Worm (Caenorhabditis elegans) whole organism, L1 larva: ENCODE results near the gene srh-130.

ENCODE experiments used
- C16A3.4 ChIP-seq: fragments of 150-350 bp; optimal IDR thresholded peaks from 2 replicates; lab custom pipeline; 2014; ENCODE audit warnings: missing biosample characterization, missing genetic modification characterization
- F16B12.6 ChIP-seq: fragments of 150-350 bp; optimal IDR thresholded peaks from 2 replicates; lab custom pipeline; 2014; ENCODE audit warnings: missing biosample characterization, missing genetic modification characterization
- Y116A8C.19 ChIP-seq: sonication (generic microtip); optimal IDR thresholded peaks from 2 replicates; lab custom pipeline; 2016; ENCODE audit warnings: missing compliant biosample characterization, missing genetic modification characterization, borderline replicate concordance
- ceh-8 ChIP-seq: fragments of 200-800 bp; sonication (Bioruptor generic); optimal IDR thresholded peaks from 2 replicates; lab custom pipeline; 2018; ENCODE audit warnings: mild to moderate bottlenecking, missing genetic modification characterization, moderate library complexity, missing compliant biosample characterization
- ces-1 ChIP-seq: fragments of 150-350 bp; optimal IDR thresholded peaks from 2 replicates; lab custom pipeline; 2014; ENCODE audit warnings: missing biosample characterization, missing genetic modification reagents, missing genetic modification characterization
- efl-1 ChIP-seq, 4 experiments: fragments of 150-350 bp; optimal IDR thresholded peaks in 3 of 4; peaks in 1 of 4; 1 replicate in 1 of 4; 2 replicates in 3 of 4; lab custom pipeline; 2014; ENCODE audit warnings: missing biosample characterization in 2 of 4, missing genetic modification characterization in 2 of 4, missing genetic modification reagents in 2 of 4
- egl-27 ChIP-seq, 2 experiments: fragments of 150-350 bp in 1 of 2; sonication (generic microtip); optimal IDR thresholded peaks; 3 replicates each; lab custom pipeline; 2017 to 2018; ENCODE audit warnings: missing biosample characterization in 2 of 2, missing genetic modification characterization in 2 of 2, missing genetic modification reagents in 2 of 2
- elt-2 ChIP-seq: sonication (generic microtip); optimal IDR thresholded peaks from 2 replicates; lab custom pipeline; 2016; ENCODE audit warnings: missing genetic modification characterization, mild to moderate bottlenecking, inconsistent platforms, missing compliant biosample characterization, missing genetic modification reagents
- ets-5 ChIP-seq: fragments of 200-800 bp; sonication (Bioruptor generic); IDR thresholded peaks from 2 replicates; pipeline ENCODE4 v1.3.6; 2022; ENCODE audit warnings: missing genetic modification characterization, missing compliant biosample characterization
- fkh-10 ChIP-seq: sonication (generic microtip); optimal IDR thresholded peaks from 2 replicates; lab custom pipeline; 2017; ENCODE audit warnings: missing biosample characterization, missing genetic modification reagents, missing genetic modification characterization
- fkh-4 ChIP-seq: sonication (generic microtip); optimal IDR thresholded peaks from 2 replicates; lab custom pipeline; 2016; ENCODE audit warnings: missing compliant biosample characterization, missing genetic modification characterization, borderline replicate concordance
- grh-1 ChIP-seq: fragments of 200-800 bp; sonication (Bioruptor generic); IDR thresholded peaks from 2 replicates; pipeline ENCODE4 v1.3.6; 2022; ENCODE audit warnings: missing genetic modification reagents, missing genetic modification characterization, missing compliant biosample characterization
- hlh-17 ChIP-seq: fragments of 200-800 bp; sonication (Bioruptor generic); optimal IDR thresholded peaks from 2 replicates; lab custom pipeline; 2018; ENCODE audit warnings: missing genetic modification characterization, mild to moderate bottlenecking, missing compliant biosample characterization, moderate library complexity, borderline replicate concordance
- hpl-2 ChIP-seq: fragments of 150-350 bp; optimal IDR thresholded peaks from 2 replicates; lab custom pipeline; 2014; ENCODE audit warnings: missing biosample characterization, missing genetic modification reagents, missing genetic modification characterization
- irx-1 ChIP-seq: sonication (generic microtip); optimal IDR thresholded peaks from 2 replicates; lab custom pipeline; 2016; ENCODE audit warnings: missing genetic modification characterization, missing compliant biosample characterization
- jun-1 ChIP-seq: fragments of 150-350 bp; optimal IDR thresholded peaks from 2 replicates; lab custom pipeline; 2014; ENCODE audit warnings: missing biosample characterization, missing genetic modification reagents, missing genetic modification characterization
- lin-13 ChIP-seq: fragments of 150-350 bp; optimal IDR thresholded peaks from 2 replicates; lab custom pipeline; 2014; ENCODE audit warnings: missing biosample characterization, missing genetic modification reagents, missing genetic modification characterization
- lin-14 ChIP-seq: fragments of 200-800 bp; sonication (Bioruptor generic); optimal IDR thresholded peaks from 2 replicates; lab custom pipeline; 2018; ENCODE audit warnings: mild to moderate bottlenecking, missing genetic modification characterization, moderate library complexity, missing compliant biosample characterization
- lir-3 ChIP-seq: sonication (generic microtip); optimal IDR thresholded peaks from 2 replicates; lab custom pipeline; 2016; ENCODE audit warnings: mild to moderate bottlenecking, missing genetic modification characterization, moderate library complexity, missing compliant biosample characterization; ENCODE audit not compliant: poor library complexity
- mef-2 ChIP-seq: fragments of 150-350 bp; optimal IDR thresholded peaks from 2 replicates; lab custom pipeline; 2014; ENCODE audit warnings: missing biosample characterization, missing genetic modification characterization
- nhr-28 ChIP-seq: fragments of 150-350 bp; optimal IDR thresholded peaks from 2 replicates; lab custom pipeline; 2014; ENCODE audit warnings: missing biosample characterization, missing genetic modification characterization
- nhr-47 ChIP-seq: sonication (generic microtip); optimal IDR thresholded peaks from 2 replicates; lab custom pipeline; 2016; ENCODE audit warnings: mild to moderate bottlenecking, missing genetic modification characterization, moderate library complexity, missing compliant biosample characterization
- nhr-71 ChIP-seq: sonication (generic microtip); optimal IDR thresholded peaks from 2 replicates; lab custom pipeline; 2016; ENCODE audit warnings: mild to moderate bottlenecking, missing genetic modification characterization, moderate library complexity, missing compliant biosample characterization
- nhr-77 ChIP-seq: fragments of 150-350 bp; optimal IDR thresholded peaks from 2 replicates; lab custom pipeline; 2014; ENCODE audit warnings: missing biosample characterization, missing genetic modification characterization
- nhr-85 ChIP-seq: sonication (generic microtip); peaks from one replicate; lab custom pipeline; 2016; ENCODE audit warnings: missing genetic modification characterization, inconsistent platforms, missing compliant biosample characterization
- pag-3 ChIP-seq: sonication (generic microtip); optimal IDR thresholded peaks from 2 replicates; lab custom pipeline; 2017; ENCODE audit warnings: missing genetic modification characterization, mild to moderate bottlenecking, missing compliant biosample characterization, antibody characterized with exemption, borderline replicate concordance; ENCODE audit not compliant: insufficient read depth
- pax-3 ChIP-seq: fragments of 200-800 bp; sonication (Bioruptor generic); optimal IDR thresholded peaks from 2 replicates; lab custom pipeline; 2018; ENCODE audit warnings: mild to moderate bottlenecking, missing genetic modification characterization, moderate library complexity, missing compliant biosample characterization
- rnt-1 ChIP-seq: sonication (generic microtip); optimal IDR thresholded peaks from 2 replicates; lab custom pipeline; 2016; ENCODE audit warnings: mild to moderate bottlenecking, missing genetic modification characterization, moderate library complexity, missing compliant biosample characterization
- skn-1 ChIP-seq: fragments of 150-350 bp; optimal IDR thresholded peaks from 2 replicates; lab custom pipeline; 2014; ENCODE audit warnings: missing biosample characterization, missing genetic modification characterization
- sptf-1 ChIP-seq: fragments of 150-350 bp; optimal IDR thresholded peaks from 2 replicates; lab custom pipeline; 2014; ENCODE audit warnings: missing biosample characterization, missing genetic modification characterization
- sup-37 ChIP-seq: fragments of 200-800 bp; sonication (Bioruptor generic); optimal IDR thresholded peaks from 2 replicates; lab custom pipeline; 2018; ENCODE audit warnings: mild to moderate bottlenecking, missing genetic modification characterization, missing compliant biosample characterization
- swsn-7 ChIP-seq: sonication (generic microtip); optimal IDR thresholded peaks from 2 replicates; lab custom pipeline; 2016; ENCODE audit warnings: missing genetic modification characterization, missing compliant biosample characterization
- unc-86 ChIP-seq: sonication (generic microtip); optimal IDR thresholded peaks from 2 replicates; lab custom pipeline; 2016; ENCODE audit warnings: missing genetic modification characterization, missing compliant biosample characterization
- unc-98 ChIP-seq: fragments of 200-800 bp; sonication (Bioruptor generic); IDR thresholded peaks from 2 replicates; pipeline ENCODE4 v1.3.6; 2022; ENCODE audit warnings: missing genetic modification characterization, missing compliant biosample characterization
- xbp-1 ChIP-seq: sonication (generic microtip); optimal IDR thresholded peaks from 2 replicates; lab custom pipeline; 2016; ENCODE audit warnings: missing genetic modification characterization, missing compliant biosample characterization

The srh-130 gene

DNA sequence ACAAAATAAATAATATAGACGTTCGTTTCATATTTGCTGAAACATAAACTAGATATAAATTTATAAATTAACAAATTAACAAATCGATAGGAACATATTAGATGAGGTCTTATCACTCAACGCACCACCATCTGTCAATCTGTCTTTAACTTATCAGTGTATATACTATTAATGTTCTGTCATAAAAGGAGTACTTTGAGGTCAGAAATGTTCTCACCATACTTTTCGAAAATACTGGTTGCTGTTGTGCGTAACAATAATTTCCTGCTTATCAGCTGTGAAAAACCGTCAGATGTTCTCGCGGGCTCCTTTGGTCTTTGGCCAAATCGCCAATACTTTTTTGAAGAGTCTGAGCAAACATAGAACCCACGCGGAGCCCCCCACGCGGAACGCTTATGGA lies 41.5 kb downstream of the srh-130 start, which contains the start of gene C03A7.13:
C03A7.13 (minus strand) TSS at position 43 of the 400 bp plus-strand sequence.
- TF ChIP-seq efl-1 (optimal IDR thresholded peaks at IDR 0.05; lab: Kevin White, UChicago) (no peak), efl-1 (GFP tag; optimal IDR thresholded peaks at IDR 0.05 in 1 of 2; lab: Kevin White, UChicago) (peak in 1 of 2 experiments; percentile 51), egl-27 (tag; optimal IDR thresholded peaks at IDR 0.05; lab: Kevin White, UChicago) (no peak), jun-1 (tag; lab: Kevin White, UChicago) (peak; percentile 8), elt-2 (tag; lab: Kevin White, UChicago) (peak; percentile 25)

ce11 chrV:5194508-5194907 lies 43.5 kb downstream of the srh-130 start, which contains the start of gene abu-8:
abu-8 (minus strand) TSS chrV:5194608.
- no peak for TF ChIP-seq hpl-2 (GFP tag; lab: Kevin White, UChicago)
- no peak for TF ChIP-seq irx-1 (tag; lab: Kevin White, UChicago)
- no peak for TF ChIP-seq C16A3.4 (tag; lab: Kevin White, UChicago)
- TF ChIP-seq skn-1: no peak
- TF ChIP-seq sup-37 (GFP tag; lab: Kevin White, UChicago): no peak
- TF ChIP-seq fkh-4 (tag; lab: Kevin White, UChicago): no peak
- TF ChIP-seq mef-2 (tag; lab: Kevin White, UChicago): no peak
- no peak for TF ChIP-seq unc-98 (GFP tag; lab: Robert Waterston, UW)
- TF ChIP-seq lin-13: no peak
- no peak for TF ChIP-seq nhr-28 (tag; lab: Kevin White, UChicago)
- TF ChIP-seq elt-2 (tag; lab: Kevin White, UChicago): no peak
- TF ChIP-seq lin-14: no peak
- TF ChIP-seq grh-1 (GFP tag; lab: Robert Waterston, UW): no peak
- no peak for TF ChIP-seq nhr-71 (tag; lab: Kevin White, UChicago)

DNA sequence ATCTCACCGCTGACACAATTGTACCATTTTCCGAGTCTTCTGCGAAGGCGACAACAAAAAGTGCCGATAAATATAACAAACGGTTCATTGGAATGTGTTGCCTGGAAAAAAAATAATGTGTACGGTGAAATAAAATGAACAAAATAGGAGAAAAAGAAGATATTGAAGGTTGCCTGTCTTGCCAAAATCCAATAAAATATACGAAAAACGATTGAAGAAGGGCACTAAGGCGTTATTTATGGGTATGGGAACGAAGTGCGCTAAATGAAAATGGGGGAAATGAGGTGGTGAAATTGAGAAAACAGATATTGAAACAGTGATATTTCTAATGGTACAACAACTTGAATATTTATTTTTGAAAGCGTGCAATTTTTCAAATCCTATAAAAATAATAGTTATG lies 47.3 kb downstream of the srh-130 start, which contains the start of gene Y47A7.2:
Y47A7.2 (minus strand) TSS at position 101 of the 400 bp plus-strand sequence.
- TF ChIP-seq lir-3 (no peak), nhr-77 (tag; lab: Kevin White, UChicago) (no peak), ets-5 (GFP tag; lab: Robert Waterston, UW) (no peak), nhr-71 (tag; lab: Kevin White, UChicago) (no peak), hlh-17 (GFP tag; lab: Kevin White, UChicago) (no peak), pax-3 (no peak), swsn-7 (no peak), sptf-1 (tag; lab: Kevin White, UChicago) (no peak), Y116A8C.19 (tag; lab: Kevin White, UChicago) (no peak), grh-1 (GFP tag; lab: Robert Waterston, UW) (no peak), xbp-1 (tag; lab: Kevin White, UChicago) (no peak)
- TF ChIP-seq, all 84 proteins: peak for 0

DNA sequence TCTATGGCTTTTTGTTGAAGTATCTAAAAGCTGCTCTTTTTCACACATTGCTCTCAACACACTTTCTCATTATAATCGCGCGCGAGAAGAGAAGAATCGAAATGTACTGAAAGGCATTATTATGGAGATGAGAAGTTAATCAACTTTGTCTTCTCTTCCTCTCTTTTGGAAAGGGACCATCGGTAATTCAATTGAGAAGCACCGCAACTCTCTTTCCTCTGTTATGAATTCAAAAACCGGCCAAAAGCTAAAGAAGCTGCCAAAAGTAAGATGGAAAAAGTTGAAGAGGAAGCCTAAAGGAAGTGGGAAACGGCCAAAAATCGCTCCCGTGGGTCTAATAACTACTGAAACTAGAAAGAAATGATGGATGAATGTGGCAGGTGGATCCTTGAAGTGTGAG lies 49.2 kb downstream of the srh-130 start:
- peak; percentile 14 for TF ChIP-seq nhr-71 (tag; lab: Kevin White, UChicago)
- no peak for TF ChIP-seq rnt-1
- no peak for TF ChIP-seq pag-3
- peak; percentile 44 for TF ChIP-seq fkh-10 (GFP tag; lab: Kevin White, UChicago)
- TF ChIP-seq F16B12.6: no peak
- no peak for TF ChIP-seq ets-5 (GFP tag; lab: Robert Waterston, UW)
- TF ChIP-seq unc-98 (GFP tag; lab: Robert Waterston, UW): no peak
- TF ChIP-seq nhr-47 (tag; lab: Kevin White, UChicago): peak; percentile 3
- TF ChIP-seq unc-86 (tag; lab: Kevin White, UChicago): no peak
- TF ChIP-seq ceh-8 (GFP tag; lab: Kevin White, UChicago): peak; percentile 31
- TF ChIP-seq nhr-85 (tag; lab: Kevin White, UChicago): no peak
- TF ChIP-seq C16A3.4 (tag; lab: Kevin White, UChicago): no peak
- TF ChIP-seq ces-1 (GFP tag; lab: Kevin White, UChicago): peak; percentile 76
- peak; percentile 49 for TF ChIP-seq lin-14
